Worm (Caenorhabditis elegans) whole organism, L3 larva: ENCODE data around the gene F36H1.3.

ENCODE experiments used
- eor-1 ChIP-seq, 2 experiments: fragments of 150-350 bp; optimal IDR thresholded peaks; 2 replicates each; lab custom pipeline; 2014 to 2018; ENCODE audit warnings: missing biosample characterization in 2 of 2, missing genetic modification characterization in 2 of 2
- lin-39 ChIP-seq: fragments of 150-350 bp; optimal IDR thresholded peaks from 2 replicates; lab custom pipeline; 2018; ENCODE audit warnings: missing biosample characterization, missing genetic modification reagents, missing genetic modification characterization
- mdl-1 ChIP-seq: fragments of 150-350 bp; optimal IDR thresholded peaks from 2 replicates; lab custom pipeline; 2014; ENCODE audit warnings: missing biosample characterization, missing genetic modification characterization
- nfya-1 ChIP-seq: sonication (generic microtip); optimal IDR thresholded peaks from 2 replicates; lab custom pipeline; 2017; ENCODE audit warnings: missing genetic modification characterization, mild to moderate bottlenecking, missing compliant biosample characterization, antibody characterized with exemption, moderate library complexity; ENCODE audit not compliant: insufficient read depth
- nhr-237 ChIP-seq: fragments of 150-350 bp; optimal IDR thresholded peaks from 2 replicates; lab custom pipeline; 2014; ENCODE audit warnings: missing biosample characterization, missing genetic modification characterization
- nhr-76 ChIP-seq: fragments of 150-350 bp; sonication (generic microtip); optimal IDR thresholded peaks from 5 replicates; lab custom pipeline; 2014; ENCODE audit warnings: missing biosample characterization, missing genetic modification characterization
- snpc-4 ChIP-seq: fragments of 150-350 bp; optimal IDR thresholded peaks from 2 replicates; lab custom pipeline; 2014; ENCODE audit warnings: missing biosample characterization, missing genetic modification characterization
- ztf-4 ChIP-seq: fragments of 150-350 bp; optimal IDR thresholded peaks from 2 replicates; lab custom pipeline; 2014; ENCODE audit warnings: missing biosample characterization, missing genetic modification characterization

- TF ChIP-seq ztf-4 (tag; lab: Kevin White, UChicago) (no peak), lin-39 (tag; lab: Kevin White, UChicago) (no peak), nhr-76 (tag; lab: Kevin White, UChicago) (no peak), mdl-1 (no peak), eor-1 (tag; optimal IDR thresholded peaks at IDR 0.05; lab: Kevin White, UChicago) (no peak), nhr-237 (no peak), snpc-4 (tag; lab: Kevin White, UChicago) (peak; percentile 50), nfya-1 (tag; lab: Kevin White, UChicago) (peak; percentile 28)
Measured at ce11 chrIV:11038665-11039064, 11.3 kb upstream of the F36H1.3 start.
